Worm (Caenorhabditis elegans) whole organism, midembryonic: ENCODE results near the gene mrp-1.

Experiments used
- T22C8.4 ChIP-seq: fragments of 200-800 bp; sonication (Bioruptor generic); IDR thresholded peaks from 2 replicates; pipeline ENCODE4 v1.3.6; 2022; ENCODE audit warnings: missing genetic modification characterization, missing compliant biosample characterization
- flt-1 ChIP-seq: fragments of 200-800 bp; sonication (Bioruptor generic); IDR thresholded peaks from 2 replicates; pipeline ENCODE4 v1.3.6; 2022; ENCODE audit warnings: missing genetic modification characterization, missing compliant biosample characterization
- ref-1 ChIP-seq: fragments of 200-800 bp; sonication (Bioruptor generic); conservative IDR thresholded peaks from 2 replicates; pipeline ENCODE4 v1.3.6; 2022; ENCODE audit warnings: missing genetic modification reagents, missing genetic modification characterization, missing compliant biosample characterization
- ztf-23 ChIP-seq: fragments of 200-800 bp; sonication (Bioruptor generic); IDR thresholded peaks from 2 replicates; pipeline ENCODE4 v1.3.6; 2022; ENCODE audit warnings: missing genetic modification reagents, missing genetic modification characterization, missing compliant biosample characterization
- ztf-29 ChIP-seq: fragments of 200-800 bp; sonication (Bioruptor generic); IDR thresholded peaks from 2 replicates; pipeline ENCODE4 v1.3.6; 2022; ENCODE audit warnings: missing genetic modification reagents, missing genetic modification characterization, missing compliant biosample characterization

ce11 chrX:608392-608791, 20.7 kb upstream of the mrp-1 start, which contains the start of gene F13C5.5:
- TF ChIP-seq ztf-23 (GFP tag; lab: Robert Waterston, UW) (no peak), T22C8.4 (GFP tag; lab: Robert Waterston, UW) (no peak), flt-1 (GFP tag; lab: Robert Waterston, UW) (no peak), ref-1 (GFP tag; lab: Robert Waterston, UW) (no peak), ztf-29 (GFP tag; lab: Robert Waterston, UW) (no peak)
